Worm (Caenorhabditis elegans) whole organism, L4 larva: Measurements from ENCODE around the gene F44B9.8.

Source experiments
- daf-12 ChIP-seq: fragments of 150-350 bp; optimal IDR thresholded peaks from 2 replicates; lab custom pipeline; 2014; ENCODE audit warnings: missing biosample characterization, missing genetic modification reagents, missing genetic modification characterization
- nhr-48 ChIP-seq: sonication (generic microtip); optimal IDR thresholded peaks from 2 replicates; lab custom pipeline; 2016; ENCODE audit warnings: mild to moderate bottlenecking, missing genetic modification characterization, missing compliant biosample characterization
- snpc-1.2 ChIP-seq: fragments of 200-800 bp; sonication (Bioruptor generic); IDR thresholded peaks from 2 replicates; pipeline ENCODE4 v1.3.6; 2022; ENCODE audit warnings: missing genetic modification reagents, missing genetic modification characterization, missing compliant biosample characterization
- zag-1 ChIP-seq: fragments of 150-350 bp; optimal IDR thresholded peaks from 2 replicates; lab custom pipeline; 2014; ENCODE audit warnings: missing biosample characterization, missing genetic modification characterization

ce11 chrIII:8042775-8043174, 13.3 kb upstream of the F44B9.8 start, which contains the start of gene K12H4.6:
- TF ChIP-seq zag-1 (tag; lab: Kevin White, UChicago) = no peak
- no peak for TF ChIP-seq snpc-1.2 (GFP tag; lab: Robert Waterston, UW)
- no peak for TF ChIP-seq daf-12 (tag; lab: Kevin White, UChicago)
- no peak for TF ChIP-seq nhr-48 (tag; lab: Kevin White, UChicago)
